Worm (Caenorhabditis elegans) whole organism, L1 larva: ENCODE data around the gene bath-21.
A peak's percentile ranks its signal among the peaks of the same experiment; 100 is the strongest.

Source experiments
- aly-2 ChIP-seq: fragments of 150-350 bp; optimal IDR thresholded peaks from 2 replicates; lab custom pipeline; 2014; ENCODE audit warnings: missing biosample characterization, missing genetic modification characterization
- ces-1 ChIP-seq: fragments of 150-350 bp; optimal IDR thresholded peaks from 2 replicates; lab custom pipeline; 2014; ENCODE audit warnings: missing biosample characterization, missing genetic modification reagents, missing genetic modification characterization
- dsc-1 ChIP-seq: sonication (generic microtip); optimal IDR thresholded peaks from 2 replicates; lab custom pipeline; 2016; ENCODE audit warnings: mild to moderate bottlenecking, missing genetic modification characterization, missing compliant biosample characterization
- efl-1 ChIP-seq, 4 experiments: fragments of 150-350 bp; optimal IDR thresholded peaks in 3 of 4; peaks in 1 of 4; 1 replicate in 1 of 4; 2 replicates in 3 of 4; lab custom pipeline; 2014; ENCODE audit warnings: missing biosample characterization in 2 of 4, missing genetic modification characterization in 2 of 4, missing genetic modification reagents in 2 of 4
- egl-27 ChIP-seq, 2 experiments: fragments of 150-350 bp in 1 of 2; sonication (generic microtip); optimal IDR thresholded peaks; 3 replicates each; lab custom pipeline; 2017 to 2018; ENCODE audit warnings: missing biosample characterization in 2 of 2, missing genetic modification characterization in 2 of 2, missing genetic modification reagents in 2 of 2
- ets-5 ChIP-seq: fragments of 200-800 bp; sonication (Bioruptor generic); IDR thresholded peaks from 2 replicates; pipeline ENCODE4 v1.3.6; 2022; ENCODE audit warnings: missing genetic modification characterization, missing compliant biosample characterization
- fos-1 ChIP-seq: fragments of 150-350 bp; optimal IDR thresholded peaks from 2 replicates; lab custom pipeline; 2014; ENCODE audit warnings: missing biosample characterization, missing genetic modification characterization
- lin-13 ChIP-seq: fragments of 150-350 bp; optimal IDR thresholded peaks from 2 replicates; lab custom pipeline; 2014; ENCODE audit warnings: missing biosample characterization, missing genetic modification reagents, missing genetic modification characterization
- lin-14 ChIP-seq: fragments of 200-800 bp; sonication (Bioruptor generic); optimal IDR thresholded peaks from 2 replicates; lab custom pipeline; 2018; ENCODE audit warnings: mild to moderate bottlenecking, missing genetic modification characterization, moderate library complexity, missing compliant biosample characterization
- lin-35 ChIP-seq, 2 experiments: fragments of 150-350 bp; optimal IDR thresholded peaks; 2 replicates each; lab custom pipeline; 2014; ENCODE audit warnings: missing biosample characterization in 2 of 2, missing genetic modification characterization in 2 of 2, missing genetic modification reagents in 2 of 2
- mdl-1 ChIP-seq, 2 experiments: fragments of 150-350 bp; optimal IDR thresholded peaks; 2 replicates each; lab custom pipeline; 2014 to 2017; ENCODE audit warnings: missing biosample characterization in 2 of 2, missing genetic modification characterization in 2 of 2, inconsistent platforms in 1 of 2
- nhr-19 ChIP-seq: fragments of 200-800 bp; sonication (Bioruptor generic); conservative IDR thresholded peaks from 2 replicates; pipeline ENCODE4 v1.3.6; 2022; ENCODE audit warnings: missing genetic modification characterization, missing compliant biosample characterization
- nhr-71 ChIP-seq: sonication (generic microtip); optimal IDR thresholded peaks from 2 replicates; lab custom pipeline; 2016; ENCODE audit warnings: mild to moderate bottlenecking, missing genetic modification characterization, moderate library complexity, missing compliant biosample characterization
- nhr-85 ChIP-seq: sonication (generic microtip); peaks from one replicate; lab custom pipeline; 2016; ENCODE audit warnings: missing genetic modification characterization, inconsistent platforms, missing compliant biosample characterization
- rnt-1 ChIP-seq: sonication (generic microtip); optimal IDR thresholded peaks from 2 replicates; lab custom pipeline; 2016; ENCODE audit warnings: mild to moderate bottlenecking, missing genetic modification characterization, moderate library complexity, missing compliant biosample characterization
- snu-23 ChIP-seq: sonication (generic microtip); optimal IDR thresholded peaks from 2 replicates; lab custom pipeline; 2016; ENCODE audit warnings: missing genetic modification characterization, missing compliant biosample characterization
- sup-37 ChIP-seq: fragments of 200-800 bp; sonication (Bioruptor generic); optimal IDR thresholded peaks from 2 replicates; lab custom pipeline; 2018; ENCODE audit warnings: mild to moderate bottlenecking, missing genetic modification characterization, missing compliant biosample characterization
- tbx-2 ChIP-seq: sonication (generic microtip); optimal IDR thresholded peaks from 2 replicates; lab custom pipeline; 2016; ENCODE audit warnings: missing genetic modification characterization, missing compliant biosample characterization
- tlp-1 ChIP-seq: fragments of 150-350 bp; optimal IDR thresholded peaks from 2 replicates; lab custom pipeline; 2014; ENCODE audit warnings: missing biosample characterization, missing genetic modification characterization
- unc-30 ChIP-seq: sonication (generic microtip); optimal IDR thresholded peaks from 2 replicates; lab custom pipeline; 2017; ENCODE audit warnings: missing biosample characterization, missing genetic modification characterization
- unc-98 ChIP-seq: fragments of 200-800 bp; sonication (Bioruptor generic); IDR thresholded peaks from 2 replicates; pipeline ENCODE4 v1.3.6; 2022; ENCODE audit warnings: missing genetic modification characterization, missing compliant biosample characterization
- zip-4 ChIP-seq: fragments of 200-800 bp; sonication (Bioruptor generic); optimal IDR thresholded peaks from 2 replicates; lab custom pipeline; 2018; ENCODE audit warnings: mild to moderate bottlenecking, missing genetic modification characterization, moderate library complexity, missing compliant biosample characterization

Gene bath-21

ce11 chrII:1989010-1989409 is 37.4 kb downstream of the bath-21 start, which contains the start of gene math-44:
Gene math-44, plus strand, starts transcription at chrII:1989310.
- TF ChIP-seq zip-4 (GFP tag; lab: Kevin White, UChicago) (no peak), efl-1 (optimal IDR thresholded peaks at IDR 0.05; lab: Kevin White, UChicago) (no peak), efl-1 (GFP tag; optimal IDR thresholded peaks at IDR 0.05 in 1 of 2; lab: Kevin White, UChicago) (peak in 1 of 2 experiments; percentile 30), sup-37 (GFP tag; lab: Kevin White, UChicago) (no peak)

- TF ChIP-seq nhr-85 (tag; lab: Kevin White, UChicago) (no peak), unc-30 (tag; lab: Kevin White, UChicago) (no peak), mdl-1 (tag; optimal IDR thresholded peaks at IDR 0.05; lab: Kevin White, UChicago) (no peak), nhr-19 (GFP tag; lab: Robert Waterston, UW) (no peak), unc-98 (GFP tag; lab: Robert Waterston, UW) (no peak), aly-2 (tag; lab: Kevin White, UChicago) (no peak), dsc-1 (tag; lab: Kevin White, UChicago) (no peak), efl-1 (optimal IDR thresholded peaks at IDR 0.05; lab: Kevin White, UChicago) (no peak), efl-1 (GFP tag; optimal IDR thresholded peaks at IDR 0.05 in 1 of 2; lab: Kevin White, UChicago) (no peak), egl-27 (tag; optimal IDR thresholded peaks at IDR 0.05; lab: Kevin White, UChicago) (no peak), lin-13 (no peak), ces-1 (no peak), lin-35 (GFP tag; optimal IDR thresholded peaks at IDR 0.05; lab: Kevin White, UChicago) (no peak), ets-5 (GFP tag; lab: Robert Waterston, UW) (no peak), tlp-1 (no peak), fos-1 (tag; lab: Kevin White, UChicago) (no peak), rnt-1 (tag; lab: Kevin White, UChicago) (no peak), lin-14 (no peak), tbx-2 (tag; lab: Kevin White, UChicago) (no peak), nhr-71 (no peak), snu-23 (GFP tag; lab: Kevin White, UChicago) (no peak)
These were observed 39.4 kb downstream of the bath-21 start, which contains the start of gene Y16E11A.4 for ce11 chrII:1986979-1987378. Gene Y16E11A.4, plus strand, starts transcription at chrII:1987279.
